Worm (Caenorhabditis elegans) whole organism, L1 larva: Measurements from ENCODE around the gene cutl-19.

Experiments
- C04F5.9 ChIP-seq: sonication (generic microtip); optimal IDR thresholded peaks from 2 replicates; lab custom pipeline; 2016; ENCODE audit warnings: missing genetic modification characterization, missing compliant biosample characterization
- C16A3.4 ChIP-seq: fragments of 150-350 bp; optimal IDR thresholded peaks from 2 replicates; lab custom pipeline; 2014; ENCODE audit warnings: missing biosample characterization, missing genetic modification characterization
- C34B4.2 ChIP-seq: sonication (generic microtip); optimal IDR thresholded peaks from 2 replicates; lab custom pipeline; 2017; ENCODE audit warnings: mild to moderate bottlenecking, missing genetic modification characterization, missing compliant biosample characterization
- F16B12.6 ChIP-seq: fragments of 150-350 bp; optimal IDR thresholded peaks from 2 replicates; lab custom pipeline; 2014; ENCODE audit warnings: missing biosample characterization, missing genetic modification characterization
- Y116A8C.19 ChIP-seq: sonication (generic microtip); optimal IDR thresholded peaks from 2 replicates; lab custom pipeline; 2016; ENCODE audit warnings: missing compliant biosample characterization, missing genetic modification characterization, borderline replicate concordance
- alr-1 ChIP-seq: fragments of 200-800 bp; sonication (Bioruptor generic); optimal IDR thresholded peaks from 2 replicates; lab custom pipeline; 2018; ENCODE audit warnings: borderline replicate concordance, mild to moderate bottlenecking, missing genetic modification characterization, missing compliant biosample characterization
- aly-2 ChIP-seq: fragments of 150-350 bp; optimal IDR thresholded peaks from 2 replicates; lab custom pipeline; 2014; ENCODE audit warnings: missing biosample characterization, missing genetic modification characterization
- ama-1 ChIP-seq: fragments of 150-350 bp; optimal IDR thresholded peaks from 2 replicates; lab custom pipeline; 2014
- blmp-1 ChIP-seq: fragments of 150-350 bp; optimal IDR thresholded peaks from 2 replicates; lab custom pipeline; 2014; ENCODE audit warnings: missing biosample characterization, missing genetic modification characterization
- ceh-63 ChIP-seq: fragments of 200-800 bp; sonication (Bioruptor generic); optimal IDR thresholded peaks from 2 replicates; lab custom pipeline; 2018; ENCODE audit warnings: mild to moderate bottlenecking, missing genetic modification characterization, missing compliant biosample characterization
- ceh-90 ChIP-seq: sonication (generic microtip); optimal IDR thresholded peaks from 2 replicates; lab custom pipeline; 2016; ENCODE audit warnings: missing genetic modification characterization, missing compliant biosample characterization
- efl-1 ChIP-seq, 4 experiments: fragments of 150-350 bp; optimal IDR thresholded peaks in 3 of 4; peaks in 1 of 4; 1 replicate in 1 of 4; 2 replicates in 3 of 4; lab custom pipeline; 2014; ENCODE audit warnings: missing biosample characterization in 2 of 4, missing genetic modification characterization in 2 of 4, missing genetic modification reagents in 2 of 4
- egl-13 ChIP-seq: sonication (generic microtip); optimal IDR thresholded peaks from 2 replicates; lab custom pipeline; 2016; ENCODE audit warnings: missing genotype, missing genetic modification reagents, missing genetic modification characterization, missing compliant biosample characterization
- elt-2 ChIP-seq: sonication (generic microtip); optimal IDR thresholded peaks from 2 replicates; lab custom pipeline; 2016; ENCODE audit warnings: missing genetic modification characterization, mild to moderate bottlenecking, inconsistent platforms, missing compliant biosample characterization, missing genetic modification reagents
- elt-3 ChIP-seq, 6 experiments: fragments of 150-350 bp in 1 of 6; sonication (generic microtip); optimal IDR thresholded peaks; 2 replicates each; lab custom pipeline; 2017 to 2018; ENCODE audit warnings: missing biosample characterization in 6 of 6, missing genetic modification characterization in 6 of 6, inconsistent platforms in 1 of 6
- ets-5 ChIP-seq: fragments of 200-800 bp; sonication (Bioruptor generic); IDR thresholded peaks from 2 replicates; pipeline ENCODE4 v1.3.6; 2022; ENCODE audit warnings: missing genetic modification characterization, missing compliant biosample characterization
- fkh-4 ChIP-seq: sonication (generic microtip); optimal IDR thresholded peaks from 2 replicates; lab custom pipeline; 2016; ENCODE audit warnings: missing compliant biosample characterization, missing genetic modification characterization, borderline replicate concordance
- fkh-8 ChIP-seq: sonication (generic microtip); optimal IDR thresholded peaks from 2 replicates; lab custom pipeline; 2016; ENCODE audit warnings: mild to moderate bottlenecking, missing genetic modification characterization, missing compliant biosample characterization
- fos-1 ChIP-seq: fragments of 150-350 bp; optimal IDR thresholded peaks from 2 replicates; lab custom pipeline; 2014; ENCODE audit warnings: missing biosample characterization, missing genetic modification characterization
- hlh-4 ChIP-seq: sonication (generic microtip); optimal IDR thresholded peaks from 2 replicates; lab custom pipeline; 2016; ENCODE audit warnings: mild to moderate bottlenecking, missing genetic modification characterization, missing compliant biosample characterization
- jun-1 ChIP-seq: fragments of 150-350 bp; optimal IDR thresholded peaks from 2 replicates; lab custom pipeline; 2014; ENCODE audit warnings: missing biosample characterization, missing genetic modification reagents, missing genetic modification characterization
- lin-13 ChIP-seq: fragments of 150-350 bp; optimal IDR thresholded peaks from 2 replicates; lab custom pipeline; 2014; ENCODE audit warnings: missing biosample characterization, missing genetic modification reagents, missing genetic modification characterization
- lin-15B ChIP-seq: fragments of 150-350 bp; sonication (generic microtip); optimal IDR thresholded peaks from 3 replicates; lab custom pipeline; 2014; ENCODE audit warnings: missing biosample characterization, missing genetic modification characterization
- lir-3 ChIP-seq: sonication (generic microtip); optimal IDR thresholded peaks from 2 replicates; lab custom pipeline; 2016; ENCODE audit warnings: mild to moderate bottlenecking, missing genetic modification characterization, moderate library complexity, missing compliant biosample characterization; ENCODE audit not compliant: poor library complexity
- mab-9 ChIP-seq: fragments of 200-800 bp; sonication (Bioruptor generic); IDR thresholded peaks from 2 replicates; pipeline ENCODE4 v1.3.6; 2022; ENCODE audit warnings: missing genetic modification reagents, missing genetic modification characterization, missing compliant biosample characterization
- nhr-19 ChIP-seq: fragments of 200-800 bp; sonication (Bioruptor generic); conservative IDR thresholded peaks from 2 replicates; pipeline ENCODE4 v1.3.6; 2022; ENCODE audit warnings: missing genetic modification characterization, missing compliant biosample characterization
- nhr-71 ChIP-seq: sonication (generic microtip); optimal IDR thresholded peaks from 2 replicates; lab custom pipeline; 2016; ENCODE audit warnings: mild to moderate bottlenecking, missing genetic modification characterization, moderate library complexity, missing compliant biosample characterization
- nhr-77 ChIP-seq: fragments of 150-350 bp; optimal IDR thresholded peaks from 2 replicates; lab custom pipeline; 2014; ENCODE audit warnings: missing biosample characterization, missing genetic modification characterization
- nhr-84 ChIP-seq: sonication (generic microtip); optimal IDR thresholded peaks from 2 replicates; lab custom pipeline; 2017; ENCODE audit warnings: missing biosample characterization, missing genetic modification characterization
- nhr-85 ChIP-seq: sonication (generic microtip); peaks from one replicate; lab custom pipeline; 2016; ENCODE audit warnings: missing genetic modification characterization, inconsistent platforms, missing compliant biosample characterization
- pax-3 ChIP-seq: fragments of 200-800 bp; sonication (Bioruptor generic); optimal IDR thresholded peaks from 2 replicates; lab custom pipeline; 2018; ENCODE audit warnings: mild to moderate bottlenecking, missing genetic modification characterization, moderate library complexity, missing compliant biosample characterization
- rnt-1 ChIP-seq: sonication (generic microtip); optimal IDR thresholded peaks from 2 replicates; lab custom pipeline; 2016; ENCODE audit warnings: mild to moderate bottlenecking, missing genetic modification characterization, moderate library complexity, missing compliant biosample characterization
- snpc-4 ChIP-seq: fragments of 150-350 bp; optimal IDR thresholded peaks from 2 replicates; lab custom pipeline; 2014; ENCODE audit warnings: missing biosample characterization, missing genetic modification characterization
- snu-23 ChIP-seq: sonication (generic microtip); optimal IDR thresholded peaks from 2 replicates; lab custom pipeline; 2016; ENCODE audit warnings: missing genetic modification characterization, missing compliant biosample characterization
- unc-130 ChIP-seq: fragments of 150-350 bp; optimal IDR thresholded peaks from 2 replicates; lab custom pipeline; 2017; ENCODE audit warnings: missing biosample characterization, missing genetic modification characterization, inconsistent platforms
- unc-30 ChIP-seq: sonication (generic microtip); optimal IDR thresholded peaks from 2 replicates; lab custom pipeline; 2017; ENCODE audit warnings: missing biosample characterization, missing genetic modification characterization
- vab-15 ChIP-seq: sonication (generic microtip); optimal IDR thresholded peaks from 2 replicates; lab custom pipeline; 2017; ENCODE audit warnings: missing genotype, mild to moderate bottlenecking, missing genetic modification characterization, missing compliant biosample characterization
- zip-4 ChIP-seq: fragments of 200-800 bp; sonication (Bioruptor generic); optimal IDR thresholded peaks from 2 replicates; lab custom pipeline; 2018; ENCODE audit warnings: mild to moderate bottlenecking, missing genetic modification characterization, moderate library complexity, missing compliant biosample characterization

Gene cutl-19

DNA sequence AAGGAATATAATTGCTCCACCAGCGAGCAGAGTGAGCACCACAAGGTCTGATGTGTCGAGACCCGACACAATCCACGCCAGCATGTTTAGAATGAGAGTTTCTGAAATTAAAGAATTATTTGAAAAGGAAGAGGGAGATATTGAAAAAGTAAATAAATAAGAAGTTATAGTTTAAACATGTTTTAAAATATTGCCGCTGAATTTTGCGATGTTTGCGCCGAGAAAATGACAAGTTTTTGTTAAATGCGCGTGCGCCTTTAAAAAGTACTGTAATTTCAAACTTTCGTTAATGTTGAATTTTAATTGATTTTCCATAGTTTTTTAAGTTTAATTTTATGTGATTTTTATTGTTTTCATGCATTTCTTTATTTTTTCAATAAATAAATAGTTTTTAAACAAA lies 17.8 kb downstream of the cutl-19 start, which contains the start of gene emb-8:
emb-8 (minus strand) TSS at position 101 of the 400 bp plus-strand sequence.
- no peak for TF ChIP-seq pax-3
- TF ChIP-seq zip-4 (GFP tag; lab: Kevin White, UChicago) = no peak

DNA sequence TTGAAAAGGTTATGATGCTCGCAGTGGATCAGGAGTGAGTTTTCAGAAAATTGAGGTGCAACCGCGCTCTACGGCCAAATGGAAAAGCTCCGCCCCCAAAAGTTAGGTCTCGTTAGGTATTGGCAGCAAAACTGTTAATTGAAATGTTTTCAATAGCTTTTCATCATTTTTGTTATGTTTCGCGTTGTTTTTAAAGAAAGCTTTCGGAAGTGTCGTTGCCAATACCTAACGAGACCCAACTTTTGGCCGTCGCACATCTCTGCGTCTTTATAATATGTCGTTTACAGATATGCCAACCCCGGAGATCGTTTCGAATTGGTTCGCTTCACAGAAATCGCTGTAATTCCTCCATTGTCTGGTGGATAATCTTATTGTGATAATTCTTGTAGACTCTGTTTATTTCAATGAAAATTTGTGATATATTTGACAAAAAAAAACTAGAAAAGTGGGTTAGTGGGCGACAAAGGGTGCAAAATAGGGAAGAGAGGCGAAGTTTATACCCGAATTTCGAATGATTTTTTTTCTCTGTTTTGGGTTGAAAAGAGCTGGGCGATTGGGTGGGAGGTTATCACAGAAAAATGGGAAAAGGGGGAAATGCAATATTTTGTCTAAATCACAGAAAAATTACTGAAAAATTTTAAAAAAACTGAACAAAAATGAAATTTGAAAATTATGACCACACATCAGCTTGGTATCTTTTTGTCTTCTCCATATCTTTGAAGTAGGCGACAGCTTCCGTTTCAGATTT lies 20.9 kb downstream of the cutl-19 start:
- no peak for TF ChIP-seq fkh-4
- no peak for TF ChIP-seq nhr-84 (tag; lab: Kevin White, UChicago)
- TF ChIP-seq nhr-19 = no peak
- TF ChIP-seq vab-15 (tag; lab: Kevin White, UChicago) = no peak
- no peak for TF ChIP-seq unc-130
- TF ChIP-seq nhr-85 = peak; percentile 62
- TF ChIP-seq rnt-1 = no peak
- TF ChIP-seq lin-15B (tag; lab: Kevin White, UChicago) = no peak
- TF ChIP-seq ceh-63 (GFP tag; lab: Kevin White, UChicago) = no peak
- peak; percentile 13 for TF ChIP-seq nhr-71 (tag; lab: Kevin White, UChicago)
- peak in 1 of 2 experiments; percentile 0 for TF ChIP-seq efl-1 (optimal IDR thresholded peaks at IDR 0.05; lab: Kevin White, UChicago)
- TF ChIP-seq efl-1 (GFP tag; optimal IDR thresholded peaks at IDR 0.05 in 1 of 2; lab: Kevin White, UChicago) = no peak
- no peak for TF ChIP-seq mab-9 (GFP tag; lab: Robert Waterston, UW)
- TF ChIP-seq C16A3.4 = no peak
- TF ChIP-seq fos-1 = no peak
- TF ChIP-seq C34B4.2 = no peak
- TF ChIP-seq snpc-4 = no peak
- TF ChIP-seq F16B12.6 (tag; lab: Kevin White, UChicago) = no peak
- no peak for TF ChIP-seq lin-13 (GFP tag; lab: Kevin White, UChicago)
- TF ChIP-seq blmp-1 (tag; lab: Kevin White, UChicago) = no peak
- TF ChIP-seq egl-13 (tag; lab: Kevin White, UChicago) = no peak
- no peak for TF ChIP-seq jun-1
- no peak for TF ChIP-seq zip-4 (GFP tag; lab: Kevin White, UChicago)
- no peak for TF ChIP-seq elt-3 (tag; optimal IDR thresholded peaks at IDR 0.05; lab: Kevin White, UChicago)
- no peak for TF ChIP-seq snu-23 (GFP tag; lab: Kevin White, UChicago)
- peak; percentile 65 for TF ChIP-seq aly-2 (tag; lab: Kevin White, UChicago)
- no peak for TF ChIP-seq hlh-4 (tag; lab: Kevin White, UChicago)
- no peak for TF ChIP-seq ceh-90 (tag; lab: Kevin White, UChicago)
- peak; percentile 21 for TF ChIP-seq ama-1
- no peak for TF ChIP-seq unc-30 (tag; lab: Kevin White, UChicago)
- TF ChIP-seq alr-1 (tag; lab: Kevin White, UChicago) = no peak
- no peak for TF ChIP-seq nhr-77 (tag; lab: Kevin White, UChicago)
- peak; percentile 5 for TF ChIP-seq elt-2 (tag; lab: Kevin White, UChicago)
- TF ChIP-seq ets-5 (GFP tag; lab: Robert Waterston, UW) = no peak
- TF ChIP-seq Y116A8C.19 (tag; lab: Kevin White, UChicago) = no peak
- TF ChIP-seq C04F5.9 (tag; lab: Kevin White, UChicago) = no peak
- no peak for TF ChIP-seq fkh-8 (tag; lab: Kevin White, UChicago)

DNA sequence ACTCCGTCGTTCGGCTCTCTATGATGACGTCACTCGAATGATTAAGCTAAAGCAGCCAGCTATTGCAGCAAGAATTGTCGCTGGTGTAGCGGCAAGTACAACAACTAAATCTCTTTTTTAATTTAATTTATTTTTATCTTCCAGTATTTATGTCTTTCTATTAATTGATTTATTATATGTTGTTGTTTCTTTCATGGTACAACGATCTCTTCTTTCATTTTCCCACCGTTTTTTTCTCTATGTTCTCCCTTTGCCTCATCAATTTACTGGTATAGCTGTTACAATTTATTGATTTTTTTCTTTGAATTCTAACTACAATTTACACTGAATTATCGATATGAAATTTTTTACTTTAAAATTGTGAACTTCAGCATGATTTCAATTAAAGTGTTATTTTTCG lies 21.7 kb downstream of the cutl-19 start, which contains the start of gene moc-6:
moc-6 (plus strand) TSS at position 301 of the 400 bp plus-strand sequence.
- TF ChIP-seq elt-3 (tag; optimal IDR thresholded peaks at IDR 0.05; lab: Kevin White, UChicago) = peak in 1 of 6 experiments; percentile 10
- peak; percentile 26 for TF ChIP-seq nhr-85
- no peak for TF ChIP-seq lir-3
- no peak for TF ChIP-seq fkh-4
- no peak for TF ChIP-seq efl-1 (optimal IDR thresholded peaks at IDR 0.05; lab: Kevin White, UChicago)
- peak in 1 of 2 experiments; percentile 66 for TF ChIP-seq efl-1 (GFP tag; optimal IDR thresholded peaks at IDR 0.05 in 1 of 2; lab: Kevin White, UChicago)
